Worm (Caenorhabditis elegans) whole organism, mixed stage, embryonic: ENCODE measurements around the gene fbxl-5.

Source experiments
- M03D4.4 ChIP-seq: sonication (generic microtip); optimal IDR thresholded peaks from 2 replicates; lab custom pipeline; 2017; ENCODE audit warnings: mild to moderate bottlenecking, missing genetic modification characterization, missing compliant biosample characterization
- bed-3 ChIP-seq: fragments of 200-800 bp; sonication (Bioruptor generic); optimal IDR thresholded peaks from 3 replicates; lab custom pipeline; 2018; ENCODE audit warnings: mild to moderate bottlenecking, missing genetic modification characterization, moderate library complexity, missing compliant biosample characterization
- blmp-1 ChIP-seq: fragments of 150-350 bp; optimal IDR thresholded peaks from 2 replicates; lab custom pipeline; 2014; ENCODE audit warnings: missing biosample characterization, missing genetic modification characterization
- ceh-39 ChIP-seq: fragments of 150-350 bp; optimal IDR thresholded peaks from 2 replicates; lab custom pipeline; 2014; ENCODE audit warnings: missing biosample characterization, missing genetic modification characterization
- ceh-83 ChIP-seq: fragments of 200-800 bp; sonication (Bioruptor generic); optimal IDR thresholded peaks from 2 replicates; lab custom pipeline; 2018; ENCODE audit warnings: mild to moderate bottlenecking, missing genetic modification characterization, missing compliant biosample characterization
- ces-1 ChIP-seq: fragments of 150-350 bp; optimal IDR thresholded peaks from 2 replicates; lab custom pipeline; 2014; ENCODE audit warnings: missing biosample characterization, missing genetic modification reagents, missing genetic modification characterization
- cnd-1 ChIP-seq: fragments of 200-800 bp; sonication (Bioruptor generic); optimal IDR thresholded peaks from 2 replicates; lab custom pipeline; 2018; ENCODE audit warnings: mild to moderate bottlenecking, missing genetic modification characterization, missing compliant biosample characterization
- drap-1 ChIP-seq: fragments of 200-800 bp; sonication (Bioruptor generic); optimal IDR thresholded peaks from 3 replicates; lab custom pipeline; 2018; ENCODE audit warnings: mild to moderate bottlenecking, missing genetic modification characterization, missing compliant biosample characterization
- elt-1 ChIP-seq: sonication (generic microtip); optimal IDR thresholded peaks from 2 replicates; lab custom pipeline; 2017; ENCODE audit warnings: missing genetic modification characterization, mild to moderate bottlenecking, missing compliant biosample characterization, antibody characterized with exemption, moderate library complexity, borderline replicate concordance; ENCODE audit not compliant: insufficient read depth
- elt-3 ChIP-seq: fragments of 150-350 bp; optimal IDR thresholded peaks from 2 replicates; lab custom pipeline; 2014; ENCODE audit warnings: missing biosample characterization, missing genetic modification characterization
- ham-2 ChIP-seq: fragments of 200-800 bp; sonication (Bioruptor generic); optimal IDR thresholded peaks from 2 replicates; lab custom pipeline; 2018; ENCODE audit warnings: mild to moderate bottlenecking, missing genetic modification characterization, missing compliant biosample characterization
- hlh-1 ChIP-seq: fragments of 150-350 bp; optimal IDR thresholded peaks from 2 replicates; lab custom pipeline; 2014; ENCODE audit warnings: missing biosample characterization, missing genetic modification reagents, missing genetic modification characterization
- lsy-2 ChIP-seq: fragments of 150-350 bp; optimal IDR thresholded peaks from 2 replicates; lab custom pipeline; 2014; ENCODE audit warnings: missing biosample characterization, missing genetic modification characterization
- mab-5 ChIP-seq: fragments of 150-350 bp; optimal IDR thresholded peaks from 2 replicates; lab custom pipeline; 2014; ENCODE audit warnings: missing biosample characterization, missing genetic modification characterization
- mep-1 ChIP-seq: fragments of 150-350 bp; optimal IDR thresholded peaks from 2 replicates; lab custom pipeline; 2017; ENCODE audit warnings: missing biosample characterization, missing genetic modification reagents, missing genetic modification characterization, inconsistent platforms
- mls-2 ChIP-seq: sonication (generic microtip); optimal IDR thresholded peaks from 2 replicates; lab custom pipeline; 2016; ENCODE audit warnings: mild to moderate bottlenecking, missing genetic modification characterization, moderate library complexity, missing compliant biosample characterization
- nhr-2 ChIP-seq: fragments of 150-350 bp; optimal IDR thresholded peaks from 2 replicates; lab custom pipeline; 2014; ENCODE audit warnings: missing biosample characterization, missing genetic modification characterization
- nhr-76 ChIP-seq: sonication (generic microtip); optimal IDR thresholded peaks from 2 replicates; lab custom pipeline; 2017; ENCODE audit warnings: missing biosample characterization, missing genetic modification characterization
- pha-4 ChIP-seq: fragments of 150-350 bp; optimal IDR thresholded peaks from 2 replicates; lab custom pipeline; 2018; ENCODE audit warnings: missing biosample characterization, missing genetic modification reagents, missing genetic modification characterization
- sem-2 ChIP-seq: fragments of 200-800 bp; sonication (Bioruptor generic); optimal IDR thresholded peaks from 2 replicates; lab custom pipeline; 2018; ENCODE audit warnings: mild to moderate bottlenecking, missing genetic modification characterization, missing compliant biosample characterization
- snpc-4 ChIP-seq: fragments of 150-350 bp; optimal IDR thresholded peaks from 2 replicates; lab custom pipeline; 2014; ENCODE audit warnings: missing biosample characterization, missing genetic modification characterization
- sptf-1 ChIP-seq: sonication (generic microtip); optimal IDR thresholded peaks from 2 replicates; lab custom pipeline; 2017; ENCODE audit warnings: mild to moderate bottlenecking, missing genetic modification characterization, moderate library complexity, missing compliant biosample characterization
- tbx-8 ChIP-seq: fragments of 200-800 bp; sonication (Bioruptor generic); optimal IDR thresholded peaks from 2 replicates; lab custom pipeline; 2018; ENCODE audit warnings: mild to moderate bottlenecking, missing genetic modification characterization, moderate library complexity, missing compliant biosample characterization
- unc-120 ChIP-seq: sonication (generic microtip); optimal IDR thresholded peaks from 2 replicates; lab custom pipeline; 2017; ENCODE audit warnings: missing genetic modification characterization, missing compliant biosample characterization; ENCODE audit not compliant: poor library complexity, severe bottlenecking
- unc-39 ChIP-seq: fragments of 150-350 bp; optimal IDR thresholded peaks from 2 replicates; lab custom pipeline; 2014; ENCODE audit warnings: missing biosample characterization, missing genetic modification characterization
- unc-62 ChIP-seq: fragments of 150-350 bp; optimal IDR thresholded peaks from 2 replicates; lab custom pipeline; 2014; ENCODE audit warnings: missing biosample characterization, missing genetic modification reagents, missing genetic modification characterization
- zip-8 ChIP-seq: fragments of 150-350 bp; optimal IDR thresholded peaks from 2 replicates; lab custom pipeline; 2014; ENCODE audit warnings: missing biosample characterization, missing genetic modification characterization
- ztf-11 ChIP-seq: fragments of 150-350 bp; optimal IDR thresholded peaks from 2 replicates; lab custom pipeline; 2014; ENCODE audit warnings: missing biosample characterization, missing genetic modification characterization

The fbxl-5 gene

DNA sequence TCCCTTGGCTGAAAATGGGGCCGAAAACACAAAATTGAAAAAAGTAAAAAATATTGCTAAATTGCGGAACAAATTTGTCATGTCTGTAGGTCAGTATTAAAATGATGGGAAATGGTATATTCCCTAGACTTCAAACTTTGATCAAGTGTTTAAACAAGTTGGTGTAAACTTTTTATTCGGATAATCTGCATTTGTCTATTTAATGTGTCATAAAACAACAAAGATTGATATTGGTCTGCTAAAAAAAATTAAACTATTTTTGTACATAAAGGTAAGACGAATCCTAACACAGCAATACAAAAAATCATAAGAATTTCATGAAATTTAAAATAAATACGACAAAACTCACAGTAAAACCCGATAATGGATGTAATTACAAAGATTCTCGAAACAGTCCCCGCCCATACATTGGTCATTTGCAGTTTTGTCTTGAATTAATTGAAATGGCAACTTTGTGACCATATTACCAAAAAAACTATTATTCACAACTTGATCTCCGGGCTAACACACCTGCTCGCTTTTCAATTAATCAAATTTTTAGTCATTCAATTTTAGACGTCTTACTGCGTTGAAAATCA, 18.7 kb upstream of the fbxl-5 start, which contains the start of the genes ZK105.6 and ZK105.8:
ZK105.6 (minus strand) TSS at position 101 of the 578 bp plus-strand sequence.
ZK105.8 (plus strand) TSS at position 528 of the 578 bp plus-strand sequence.
- TF ChIP-seq blmp-1 (tag; lab: Kevin White, UChicago) (no peak), sem-2 (GFP tag; lab: Kevin White, UChicago) (no peak), elt-3 (tag; lab: Kevin White, UChicago) (no peak), unc-120 (no peak), ces-1 (GFP tag; lab: Kevin White, UChicago) (peak; percentile 16)

ce11 chrV:7726202-7726601, 16.5 kb upstream of the fbxl-5 start:
- TF ChIP-seq pha-4: no peak
- peak; percentile 68 for TF ChIP-seq zip-8 (tag; lab: Kevin White, UChicago)

DNA sequence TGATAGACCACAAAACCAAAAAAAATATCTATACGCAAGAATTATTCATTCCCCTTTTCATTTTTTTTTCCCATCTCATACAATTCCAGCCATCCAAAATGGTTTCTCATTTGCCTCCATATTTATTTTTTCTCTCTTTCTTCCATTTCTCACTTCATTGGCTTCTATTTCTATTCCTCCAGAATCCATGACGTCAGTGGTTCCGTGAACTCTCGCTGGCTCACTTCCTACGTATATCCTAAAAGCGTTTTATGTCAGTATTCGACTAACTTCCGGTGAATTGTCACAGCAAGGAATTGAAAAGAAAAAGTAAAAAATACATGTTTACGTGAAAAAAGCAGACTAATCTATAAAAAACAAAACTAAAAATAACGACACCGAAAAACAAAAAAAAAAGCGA, 15.8 kb upstream of the fbxl-5 start:
- TF ChIP-seq ceh-83 (GFP tag; lab: Kevin White, UChicago): no peak
- TF ChIP-seq mls-2 (tag; lab: Kevin White, UChicago): no peak
- no peak for TF ChIP-seq snpc-4 (tag; lab: Kevin White, UChicago)
- TF ChIP-seq lsy-2: no peak
- no peak for TF ChIP-seq ham-2 (GFP tag; lab: Kevin White, UChicago)
- no peak for TF ChIP-seq nhr-76
- no peak for TF ChIP-seq M03D4.4
- no peak for TF ChIP-seq ces-1 (GFP tag; lab: Kevin White, UChicago)
- no peak for TF ChIP-seq pha-4
- TF ChIP-seq bed-3 (GFP tag; lab: Kevin White, UChicago): no peak
- no peak for TF ChIP-seq zip-8 (tag; lab: Kevin White, UChicago)
- no peak for TF ChIP-seq sem-2 (GFP tag; lab: Kevin White, UChicago)
- TF ChIP-seq unc-62 (GFP tag; lab: Kevin White, UChicago): no peak
- no peak for TF ChIP-seq mep-1 (tag; lab: Kevin White, UChicago)
- no peak for TF ChIP-seq nhr-2 (tag; lab: Kevin White, UChicago)
- TF ChIP-seq ztf-11 (tag; lab: Kevin White, UChicago): no peak

DNA sequence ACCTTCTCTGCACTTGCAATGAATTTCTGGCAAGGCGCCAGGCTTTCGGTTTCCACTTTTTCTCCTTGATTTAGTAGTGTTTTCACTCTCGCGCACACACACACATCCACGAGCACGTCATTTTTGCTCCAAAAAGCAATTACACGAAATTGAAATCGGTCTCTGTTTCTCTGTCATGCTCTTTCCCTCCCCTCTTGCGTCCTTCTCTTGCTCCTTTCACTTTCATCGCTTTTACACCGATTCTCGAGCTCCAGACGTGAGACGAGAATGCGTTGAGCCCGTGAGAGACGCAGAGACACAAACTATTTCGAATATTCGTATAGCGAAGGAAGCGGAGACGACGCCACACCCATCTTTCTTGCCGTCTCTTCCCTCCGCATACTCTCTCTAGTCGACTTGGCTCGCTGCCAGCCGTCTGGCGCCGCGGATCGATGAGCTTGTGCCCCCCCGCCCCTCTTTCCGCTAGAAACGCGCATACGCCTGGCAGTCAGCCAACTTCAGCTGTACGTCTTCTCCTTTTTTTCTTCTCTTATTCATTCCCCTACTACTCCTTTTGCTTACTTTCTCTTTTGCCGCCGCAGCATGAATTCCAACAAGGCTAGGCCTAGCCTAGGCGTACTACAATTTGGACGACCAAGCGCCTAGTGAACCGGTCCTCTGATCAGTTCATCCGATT, 14.6 kb upstream of the fbxl-5 start:
- TF ChIP-seq ham-2 (GFP tag; lab: Kevin White, UChicago) (peak; percentile 64), cnd-1 (tag; lab: Kevin White, UChicago) (no peak), pha-4 (peak; percentile 16), mab-5 (tag; lab: Kevin White, UChicago) (peak; percentile 49), elt-1 (no peak), mls-2 (tag; lab: Kevin White, UChicago) (peak; percentile 58), ces-1 (GFP tag; lab: Kevin White, UChicago) (peak; percentile 93), sptf-1 (tag; lab: Kevin White, UChicago) (peak; percentile 12), unc-120 (peak; percentile 97), blmp-1 (tag; lab: Kevin White, UChicago) (peak; percentile 50), bed-3 (GFP tag; lab: Kevin White, UChicago) (no peak), nhr-76 (no peak), tbx-8 (GFP tag; lab: Kevin White, UChicago) (no peak), lsy-2 (peak; percentile 5), zip-8 (tag; lab: Kevin White, UChicago) (no peak), unc-39 (tag; lab: Kevin White, UChicago) (no peak)

DNA sequence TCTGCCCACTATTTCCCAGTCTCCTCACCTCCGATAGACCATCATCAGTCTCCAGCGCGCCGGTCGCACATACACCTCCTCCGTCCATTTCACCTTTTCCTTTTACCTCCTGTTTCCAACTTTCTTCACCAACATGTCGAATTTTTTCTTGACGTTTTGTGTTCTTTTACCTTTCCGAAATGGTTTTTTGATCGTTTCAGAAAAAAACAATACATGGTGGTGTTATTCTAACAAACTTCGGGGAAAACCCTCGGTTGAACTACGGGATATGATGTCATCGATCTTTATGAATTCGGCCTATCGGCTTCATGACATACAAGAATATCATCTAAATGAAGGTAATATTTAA, 14.1 kb upstream of the fbxl-5 start, which contains the start of gene Y97E10C.1:
Y97E10C.1 (plus strand) TSS at position 201 of the 349 bp plus-strand sequence.
- TF ChIP-seq ceh-39 (no peak), bed-3 (GFP tag; lab: Kevin White, UChicago) (no peak), lsy-2 (no peak), tbx-8 (GFP tag; lab: Kevin White, UChicago) (no peak), unc-120 (no peak), drap-1 (no peak), mep-1 (tag; lab: Kevin White, UChicago) (no peak)

- TF ChIP-seq mls-2 (tag; lab: Kevin White, UChicago): peak; percentile 39
- no peak for TF ChIP-seq ztf-11 (tag; lab: Kevin White, UChicago)
- TF ChIP-seq sptf-1 (tag; lab: Kevin White, UChicago): peak; percentile 34
- no peak for TF ChIP-seq hlh-1 (tag; lab: Kevin White, UChicago)
- TF ChIP-seq drap-1: peak; percentile 5
- TF ChIP-seq unc-120: no peak
- TF ChIP-seq ceh-83 (GFP tag; lab: Kevin White, UChicago): peak; percentile 21
Measured at ce11 chrV:7730488-7730887, 12.2 kb upstream of the fbxl-5 start.
